Worm (Caenorhabditis elegans): ENCODE measurements around the gene ugt-50.
A peak's percentile ranks its signal among the peaks of the same experiment; 100 is the strongest.

Gene ugt-50

ce11 chrX:12678532-12678931, 12.8 kb upstream of the ugt-50 start, which contains the start of gene adt-1:
Gene adt-1, plus strand, starts transcription at chrX:12678832.
- TF ChIP-seq zim-3 (tag; optimal IDR thresholded peaks at IDR 0.05) (no peak), ceh-100 (GFP tag; IDR thresholded peaks at IDR 0.05) (no peak), T26A5.8 (tag; optimal IDR thresholded peaks at IDR 0.05) (no peak), lir-1 (GFP tag; conservative IDR thresholded peaks at IDR 0.05) (no peak), nhr-90 (tag; optimal IDR thresholded peaks at IDR 0.05) (no peak)

- TF ChIP-seq ztf-26 (tag; optimal IDR thresholded peaks at IDR 0.05) (no peak), athp-1 (tag; optimal IDR thresholded peaks at IDR 0.05) (no peak), C17E4.6 (GFP tag; IDR thresholded peaks at IDR 0.05) (no peak), ceh-40 (GFP tag; IDR thresholded peaks at IDR 0.05) (no peak), akir-1 (GFP tag; optimal IDR thresholded peaks at IDR 0.05) (no peak)
These were observed 11.8 kb upstream of the ugt-50 start for ce11 chrX:12679603-12680002.

- no peak for TF ChIP-seq ztf-28 (GFP tag; IDR thresholded peaks at IDR 0.05)
- TF ChIP-seq mes-4 (tag; optimal IDR thresholded peaks at IDR 0.05): no peak
- no peak for TF ChIP-seq attf-3 (GFP tag; conservative IDR thresholded peaks at IDR 0.05)
- no peak for TF ChIP-seq Y67H2A.10 (GFP tag; conservative IDR thresholded peaks at IDR 0.05)
- TF ChIP-seq Y95B8A.8 (GFP tag; IDR thresholded peaks at IDR 0.05): no peak
- TF ChIP-seq F57A8.1 (GFP tag; optimal IDR thresholded peaks at IDR 0.05): no peak
- no peak for TF ChIP-seq ceh-27 (GFP tag; optimal IDR thresholded peaks at IDR 0.05)
- no peak for TF ChIP-seq ama-1 (optimal IDR thresholded peaks at IDR 0.05)
- no peak for TF ChIP-seq ama-1 (GFP tag; optimal IDR thresholded peaks at IDR 0.05)
- no peak for TF ChIP-seq let-526 (GFP tag; IDR thresholded peaks at IDR 0.05)
- no peak for TF ChIP-seq Y56A3A.18 (GFP tag; IDR thresholded peaks at IDR 0.05)
- TF ChIP-seq sea-2 (GFP tag; IDR thresholded peaks at IDR 0.05): no peak
These were observed 3.9 kb upstream of the ugt-50 start for ce11 chrX:12687482-12687881.

ce11 chrX:12688632-12689031, 2.7 kb upstream of the ugt-50 start:
- no peak for TF ChIP-seq lag-1 (GFP tag; IDR thresholded peaks at IDR 0.05)
- no peak for TF ChIP-seq F57C9.4 (tag; optimal IDR thresholded peaks at IDR 0.05)
- TF ChIP-seq mcd-1 (GFP tag; IDR thresholded peaks at IDR 0.05): no peak
- TF ChIP-seq unc-130 (GFP tag; optimal IDR thresholded peaks at IDR 0.05): no peak
- TF ChIP-seq sea-2 (GFP tag; IDR thresholded peaks at IDR 0.05): no peak
- 0 out of 2 replicates have a peak, but pooled peaks have one; percentile 10 for TF ChIP-seq zfh-2 (GFP tag; conservative IDR thresholded peaks at IDR 0.05)
- TF ChIP-seq nfya-1 (tag; optimal IDR thresholded peaks at IDR 0.05; ENCODE audit: borderline replicate concordance, insufficient read depth): no peak

- no peak for TF ChIP-seq fkh-3 (tag; optimal IDR thresholded peaks at IDR 0.05)
- no peak for TF ChIP-seq ekl-4 (GFP tag; IDR thresholded peaks at IDR 0.05)
- TF ChIP-seq F37B4.10 (GFP tag; IDR thresholded peaks at IDR 0.05): no peak
- no peak for TF ChIP-seq nfya-2 (GFP tag; IDR thresholded peaks at IDR 0.05)
- TF ChIP-seq ceh-40 (GFP tag; IDR thresholded peaks at IDR 0.05): no peak
- TF ChIP-seq atf-7 (tag; optimal IDR thresholded peaks at IDR 0.05): no peak
- TF ChIP-seq hrde-1 (tag; optimal IDR thresholded peaks at IDR 0.05; ENCODE audit: borderline replicate concordance): no peak
- no peak for TF ChIP-seq madf-3 (GFP tag; IDR thresholded peaks at IDR 0.05)
- TF ChIP-seq lin-26 (GFP tag; IDR thresholded peaks at IDR 0.05): no peak
- no peak for TF ChIP-seq ztf-26 (tag; optimal IDR thresholded peaks at IDR 0.05)
- no peak for TF ChIP-seq ccch-3 (GFP tag; optimal IDR thresholded peaks at IDR 0.05)
- TF ChIP-seq nfyb-1 (GFP tag; IDR thresholded peaks at IDR 0.05): no peak
- TF ChIP-seq madf-8 (GFP tag; conservative IDR thresholded peaks at IDR 0.05): no peak
- no peak for TF ChIP-seq tbx-9 (tag; optimal IDR thresholded peaks at IDR 0.05; ENCODE audit: borderline replicate concordance)
- TF ChIP-seq gei-17 (GFP tag; optimal IDR thresholded peaks at IDR 0.05): no peak
- no peak for TF ChIP-seq zfh-2 (GFP tag; conservative IDR thresholded peaks at IDR 0.05)
- TF ChIP-seq sptf-2 (GFP tag; optimal IDR thresholded peaks at IDR 0.05): no peak
- TF ChIP-seq ceh-79 (tag; optimal IDR thresholded peaks at IDR 0.05): no peak
These were observed 1.5 kb upstream of the ugt-50 start for ce11 chrX:12689869-12690268.

All from whole organism, young adult.